Worm (Caenorhabditis elegans) whole organism, L1 larva: ENCODE measurements around the gene ceh-76.

Source experiments
- C16A3.4 ChIP-seq: fragments of 150-350 bp; optimal IDR thresholded peaks from 2 replicates; lab custom pipeline; 2014; ENCODE audit warnings: missing biosample characterization, missing genetic modification characterization
- aha-1 ChIP-seq: fragments of 150-350 bp; optimal IDR thresholded peaks from 2 replicates; lab custom pipeline; 2014; ENCODE audit warnings: missing biosample characterization, missing genetic modification characterization
- blmp-1 ChIP-seq: fragments of 150-350 bp; optimal IDR thresholded peaks from 2 replicates; lab custom pipeline; 2014; ENCODE audit warnings: missing biosample characterization, missing genetic modification characterization
- ceh-8 ChIP-seq: fragments of 200-800 bp; sonication (Bioruptor generic); optimal IDR thresholded peaks from 2 replicates; lab custom pipeline; 2018; ENCODE audit warnings: mild to moderate bottlenecking, missing genetic modification characterization, moderate library complexity, missing compliant biosample characterization
- ceh-82 ChIP-seq, 3 experiments: fragments of 150-350 bp in 1 of 3; sonication (generic microtip) in 2 of 3; optimal IDR thresholded peaks; 2 replicates each; lab custom pipeline; 2014 to 2017; ENCODE audit warnings: missing biosample characterization in 3 of 3, missing genetic modification characterization in 3 of 3
- ceh-90 ChIP-seq: sonication (generic microtip); optimal IDR thresholded peaks from 2 replicates; lab custom pipeline; 2016; ENCODE audit warnings: missing genetic modification characterization, missing compliant biosample characterization
- dpl-1 ChIP-seq, 3 experiments: fragments of 150-350 bp in 2 of 3; sonication (generic microtip) in 1 of 3; optimal IDR thresholded peaks; 2 replicates each; lab custom pipeline; 2014 to 2017; ENCODE audit warnings: missing biosample characterization in 3 of 3, missing genetic modification characterization in 3 of 3, missing genetic modification reagents in 3 of 3
- efl-1 ChIP-seq, 4 experiments: fragments of 150-350 bp; optimal IDR thresholded peaks in 3 of 4; peaks in 1 of 4; 1 replicate in 1 of 4; 2 replicates in 3 of 4; lab custom pipeline; 2014; ENCODE audit warnings: missing biosample characterization in 2 of 4, missing genetic modification characterization in 2 of 4, missing genetic modification reagents in 2 of 4
- egl-27 ChIP-seq, 2 experiments: fragments of 150-350 bp in 1 of 2; sonication (generic microtip); optimal IDR thresholded peaks; 3 replicates each; lab custom pipeline; 2017 to 2018; ENCODE audit warnings: missing biosample characterization in 2 of 2, missing genetic modification characterization in 2 of 2, missing genetic modification reagents in 2 of 2
- ets-5 ChIP-seq: fragments of 200-800 bp; sonication (Bioruptor generic); IDR thresholded peaks from 2 replicates; pipeline ENCODE4 v1.3.6; 2022; ENCODE audit warnings: missing genetic modification characterization, missing compliant biosample characterization
- fkh-4 ChIP-seq: sonication (generic microtip); optimal IDR thresholded peaks from 2 replicates; lab custom pipeline; 2016; ENCODE audit warnings: missing compliant biosample characterization, missing genetic modification characterization, borderline replicate concordance
- fos-1 ChIP-seq: fragments of 150-350 bp; optimal IDR thresholded peaks from 2 replicates; lab custom pipeline; 2014; ENCODE audit warnings: missing biosample characterization, missing genetic modification characterization
- hlh-4 ChIP-seq: sonication (generic microtip); optimal IDR thresholded peaks from 2 replicates; lab custom pipeline; 2016; ENCODE audit warnings: mild to moderate bottlenecking, missing genetic modification characterization, missing compliant biosample characterization
- hpl-2 ChIP-seq: fragments of 150-350 bp; optimal IDR thresholded peaks from 2 replicates; lab custom pipeline; 2014; ENCODE audit warnings: missing biosample characterization, missing genetic modification reagents, missing genetic modification characterization
- irx-1 ChIP-seq: sonication (generic microtip); optimal IDR thresholded peaks from 2 replicates; lab custom pipeline; 2016; ENCODE audit warnings: missing genetic modification characterization, missing compliant biosample characterization
- isw-1 ChIP-seq: fragments of 200-800 bp; sonication (Bioruptor generic); IDR thresholded peaks from 2 replicates; pipeline ENCODE4 v1.3.6; 2022; ENCODE audit warnings: missing genetic modification characterization, missing compliant biosample characterization
- jun-1 ChIP-seq: fragments of 150-350 bp; optimal IDR thresholded peaks from 2 replicates; lab custom pipeline; 2014; ENCODE audit warnings: missing biosample characterization, missing genetic modification reagents, missing genetic modification characterization
- lin-14 ChIP-seq: fragments of 200-800 bp; sonication (Bioruptor generic); optimal IDR thresholded peaks from 2 replicates; lab custom pipeline; 2018; ENCODE audit warnings: mild to moderate bottlenecking, missing genetic modification characterization, moderate library complexity, missing compliant biosample characterization
- lin-15B ChIP-seq: fragments of 150-350 bp; sonication (generic microtip); optimal IDR thresholded peaks from 3 replicates; lab custom pipeline; 2014; ENCODE audit warnings: missing biosample characterization, missing genetic modification characterization
- lin-35 ChIP-seq, 2 experiments: fragments of 150-350 bp; optimal IDR thresholded peaks; 2 replicates each; lab custom pipeline; 2014; ENCODE audit warnings: missing biosample characterization in 2 of 2, missing genetic modification characterization in 2 of 2, missing genetic modification reagents in 2 of 2
- lin-39 ChIP-seq: fragments of 150-350 bp; optimal IDR thresholded peaks from 2 replicates; lab custom pipeline; 2014; ENCODE audit warnings: missing biosample characterization, missing genetic modification reagents, missing genetic modification characterization
- lsy-2 ChIP-seq, 2 experiments: fragments of 150-350 bp; optimal IDR thresholded peaks; 2 replicates each; lab custom pipeline; 2014; ENCODE audit warnings: missing biosample characterization in 2 of 2, missing genetic modification characterization in 2 of 2
- mef-2 ChIP-seq: fragments of 150-350 bp; optimal IDR thresholded peaks from 2 replicates; lab custom pipeline; 2014; ENCODE audit warnings: missing biosample characterization, missing genetic modification characterization
- mep-1 ChIP-seq: fragments of 150-350 bp; optimal IDR thresholded peaks from 2 replicates; lab custom pipeline; 2014; ENCODE audit warnings: missing biosample characterization, missing genetic modification characterization
- nhr-11 ChIP-seq: fragments of 150-350 bp; optimal IDR thresholded peaks from 2 replicates; lab custom pipeline; 2014; ENCODE audit warnings: missing biosample characterization, missing genetic modification characterization
- nhr-47 ChIP-seq: sonication (generic microtip); optimal IDR thresholded peaks from 2 replicates; lab custom pipeline; 2016; ENCODE audit warnings: mild to moderate bottlenecking, missing genetic modification characterization, moderate library complexity, missing compliant biosample characterization
- nhr-76 ChIP-seq: sonication (generic microtip); optimal IDR thresholded peaks from 2 replicates; lab custom pipeline; 2017; ENCODE audit warnings: missing biosample characterization, missing genetic modification characterization
- nhr-84 ChIP-seq: sonication (generic microtip); optimal IDR thresholded peaks from 2 replicates; lab custom pipeline; 2017; ENCODE audit warnings: missing biosample characterization, missing genetic modification characterization
- pag-3 ChIP-seq: sonication (generic microtip); optimal IDR thresholded peaks from 2 replicates; lab custom pipeline; 2017; ENCODE audit warnings: missing genetic modification characterization, mild to moderate bottlenecking, missing compliant biosample characterization, antibody characterized with exemption, borderline replicate concordance; ENCODE audit not compliant: insufficient read depth
- pax-3 ChIP-seq: fragments of 200-800 bp; sonication (Bioruptor generic); optimal IDR thresholded peaks from 2 replicates; lab custom pipeline; 2018; ENCODE audit warnings: mild to moderate bottlenecking, missing genetic modification characterization, moderate library complexity, missing compliant biosample characterization
- rnt-1 ChIP-seq: sonication (generic microtip); optimal IDR thresholded peaks from 2 replicates; lab custom pipeline; 2016; ENCODE audit warnings: mild to moderate bottlenecking, missing genetic modification characterization, moderate library complexity, missing compliant biosample characterization
- snpc-4 ChIP-seq: fragments of 150-350 bp; optimal IDR thresholded peaks from 2 replicates; lab custom pipeline; 2014; ENCODE audit warnings: missing biosample characterization, missing genetic modification characterization
- sox-4 ChIP-seq: sonication (generic microtip); optimal IDR thresholded peaks from 2 replicates; lab custom pipeline; 2016; ENCODE audit warnings: missing genetic modification characterization, missing compliant biosample characterization
- sptf-1 ChIP-seq: fragments of 150-350 bp; optimal IDR thresholded peaks from 2 replicates; lab custom pipeline; 2014; ENCODE audit warnings: missing biosample characterization, missing genetic modification characterization
- sup-37 ChIP-seq: fragments of 200-800 bp; sonication (Bioruptor generic); optimal IDR thresholded peaks from 2 replicates; lab custom pipeline; 2018; ENCODE audit warnings: mild to moderate bottlenecking, missing genetic modification characterization, missing compliant biosample characterization
- unc-130 ChIP-seq: fragments of 150-350 bp; optimal IDR thresholded peaks from 2 replicates; lab custom pipeline; 2017; ENCODE audit warnings: missing biosample characterization, missing genetic modification characterization, inconsistent platforms
- unc-62 ChIP-seq: fragments of 150-350 bp; optimal IDR thresholded peaks from 2 replicates; lab custom pipeline; 2014; ENCODE audit warnings: missing biosample characterization, missing genetic modification reagents, missing genetic modification characterization
- unc-86 ChIP-seq: sonication (generic microtip); optimal IDR thresholded peaks from 2 replicates; lab custom pipeline; 2016; ENCODE audit warnings: missing genetic modification characterization, missing compliant biosample characterization
- unc-98 ChIP-seq: fragments of 200-800 bp; sonication (Bioruptor generic); IDR thresholded peaks from 2 replicates; pipeline ENCODE4 v1.3.6; 2022; ENCODE audit warnings: missing genetic modification characterization, missing compliant biosample characterization
- zag-1 ChIP-seq: fragments of 150-350 bp; optimal IDR thresholded peaks from 2 replicates; lab custom pipeline; 2014; ENCODE audit warnings: missing biosample characterization, missing genetic modification characterization
- ztf-11 ChIP-seq, 2 experiments: sonication (generic microtip); optimal IDR thresholded peaks; 2 replicates each; lab custom pipeline; 2016 to 2017; ENCODE audit warnings: missing genetic modification characterization in 2 of 2, missing biosample characterization in 1 of 2, missing compliant biosample characterization in 1 of 2

Gene ceh-76

DNA sequence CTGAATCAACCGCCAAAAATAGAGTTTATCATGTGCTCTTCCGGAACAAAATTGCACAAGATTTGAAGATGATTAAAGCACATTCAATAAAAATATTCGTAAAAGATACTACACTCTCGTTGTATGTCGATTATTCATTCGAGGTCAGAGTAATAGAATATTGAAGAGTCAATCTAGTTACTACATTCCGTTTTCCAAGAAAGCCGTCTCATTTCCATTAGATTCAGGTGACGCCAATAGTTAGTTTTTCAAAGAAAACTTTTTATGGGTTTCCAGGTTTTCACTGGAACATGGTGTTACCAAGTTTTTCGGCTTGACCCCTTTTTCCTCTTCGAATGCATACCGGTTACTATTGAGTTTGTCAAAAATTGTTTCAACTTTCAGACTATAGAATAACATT, 24.0 kb downstream of the ceh-76 start (continued):
- no peak for TF ChIP-seq snpc-4
- no peak for TF ChIP-seq blmp-1 (tag; lab: Kevin White, UChicago)
- TF ChIP-seq ceh-8 (GFP tag; lab: Kevin White, UChicago), result no peak
- TF ChIP-seq sox-4 (tag; lab: Kevin White, UChicago), result peak; percentile 32
- no peak for TF ChIP-seq ceh-82 (tag; optimal IDR thresholded peaks at IDR 0.05; lab: Kevin White, UChicago)
- TF ChIP-seq unc-130 (tag; lab: Kevin White, UChicago), result no peak
- no peak for TF ChIP-seq nhr-76 (tag; lab: Kevin White, UChicago)
- no peak for TF ChIP-seq sptf-1
- no peak for TF ChIP-seq lin-15B (tag; lab: Kevin White, UChicago)
- no peak for TF ChIP-seq mef-2
- TF ChIP-seq nhr-84 (tag; lab: Kevin White, UChicago), result no peak
- no peak for TF ChIP-seq pag-3

DNA sequence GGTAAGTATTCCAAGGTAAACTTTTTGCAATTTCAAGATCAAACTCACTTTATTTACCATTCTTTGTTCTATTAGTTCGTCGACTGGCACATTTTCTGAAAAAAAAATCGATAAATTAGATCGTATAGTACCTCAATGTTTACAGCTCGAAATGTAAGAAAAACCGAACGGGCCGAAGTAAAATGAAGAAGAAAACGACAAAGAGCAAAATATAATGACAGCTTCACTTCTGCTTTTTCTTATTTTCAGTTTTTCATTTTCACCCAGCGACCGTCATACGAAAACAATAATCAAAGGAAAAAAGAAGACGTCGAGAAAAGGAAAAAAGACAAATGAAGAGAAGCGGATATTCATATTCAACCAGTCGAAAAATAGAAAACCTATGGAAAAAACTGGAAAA, 25.4 kb downstream of the ceh-76 start, which contains the start of gene che-7:
TSS of gene che-7 (minus strand) at position 101 of the 400 bp plus-strand sequence.
- TF ChIP-seq lin-15B (tag; lab: Kevin White, UChicago), result no peak
- TF ChIP-seq unc-98 (GFP tag; lab: Robert Waterston, UW), result no peak
- no peak for TF ChIP-seq ets-5
- no peak for TF ChIP-seq nhr-11
- TF ChIP-seq unc-62 (GFP tag; lab: Kevin White, UChicago), result no peak
- no peak for TF ChIP-seq sox-4 (tag; lab: Kevin White, UChicago)
- TF ChIP-seq aha-1 (tag; lab: Kevin White, UChicago), result no peak
- TF ChIP-seq isw-1 (GFP tag; lab: Robert Waterston, UW), result no peak
- no peak for TF ChIP-seq zag-1
- TF ChIP-seq rnt-1 (tag; lab: Kevin White, UChicago), result no peak
- TF ChIP-seq egl-27 (tag; optimal IDR thresholded peaks at IDR 0.05; lab: Kevin White, UChicago), result no peak

DNA sequence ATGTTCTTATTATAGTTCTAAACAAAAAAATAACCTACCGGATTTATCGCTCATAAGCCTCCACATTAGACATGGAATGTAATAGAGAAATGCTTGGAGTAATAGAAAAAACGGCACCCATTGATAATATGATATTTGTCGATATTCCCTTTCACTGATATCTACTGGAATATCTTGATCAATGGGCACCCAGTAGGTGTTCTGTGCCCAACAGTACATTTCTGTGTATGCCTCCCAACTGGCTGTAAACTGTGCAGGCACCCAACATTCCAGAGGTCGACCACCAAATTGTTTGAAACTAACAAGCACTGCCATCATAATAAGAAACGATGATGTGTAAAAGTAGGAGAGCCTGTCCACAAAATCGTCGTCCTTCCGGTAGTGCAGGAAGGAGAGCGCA, 30.0 kb downstream of the ceh-76 start:
- no peak for TF ChIP-seq nhr-76 (tag; lab: Kevin White, UChicago)
- no peak for TF ChIP-seq aha-1 (tag; lab: Kevin White, UChicago)
- TF ChIP-seq fkh-4, result no peak
- no peak for TF ChIP-seq ceh-90 (tag; lab: Kevin White, UChicago)
- TF ChIP-seq, all 84 proteins: peak for 0

DNA sequence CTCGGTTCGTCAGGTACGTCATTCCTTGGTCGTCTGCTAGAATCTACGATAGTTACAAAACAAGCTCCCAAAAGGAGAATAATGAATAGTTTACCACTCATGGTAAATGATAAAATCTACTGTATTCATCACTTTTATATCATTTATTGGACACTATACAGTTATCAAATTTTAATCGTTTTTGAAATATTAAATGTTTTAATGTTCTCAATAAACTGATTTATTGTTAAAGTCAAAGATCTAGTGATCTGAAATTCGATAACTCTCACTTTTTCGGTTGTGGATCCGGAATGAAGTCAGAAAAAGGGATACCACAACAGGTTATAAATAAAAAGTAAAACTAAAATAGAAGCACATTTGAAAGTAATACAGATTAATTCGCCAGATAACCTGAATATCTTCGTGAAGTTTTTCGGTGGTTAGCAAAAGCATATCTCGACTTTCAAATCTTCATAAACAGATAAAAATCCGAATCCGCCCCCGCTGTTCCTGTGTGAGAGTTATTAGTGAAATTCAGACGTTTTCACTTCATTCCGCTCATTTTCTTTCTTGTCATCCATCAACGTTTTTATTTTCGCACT, 35.6 kb downstream of the ceh-76 start, which contains the start of the genes clec-217 and F26D11.2:
TSS of gene clec-217 (minus strand) at position 101 of the 581 bp plus-strand sequence.
TSS of gene F26D11.2 (plus strand) at position 531 of the 581 bp plus-strand sequence.
- TF ChIP-seq jun-1 (tag; lab: Kevin White, UChicago) (no peak), blmp-1 (tag; lab: Kevin White, UChicago) (peak; percentile 40), nhr-47 (no peak), unc-62 (GFP tag; lab: Kevin White, UChicago) (no peak)
- TF ChIP-seq, all 84 proteins: peak for 1

DNA sequence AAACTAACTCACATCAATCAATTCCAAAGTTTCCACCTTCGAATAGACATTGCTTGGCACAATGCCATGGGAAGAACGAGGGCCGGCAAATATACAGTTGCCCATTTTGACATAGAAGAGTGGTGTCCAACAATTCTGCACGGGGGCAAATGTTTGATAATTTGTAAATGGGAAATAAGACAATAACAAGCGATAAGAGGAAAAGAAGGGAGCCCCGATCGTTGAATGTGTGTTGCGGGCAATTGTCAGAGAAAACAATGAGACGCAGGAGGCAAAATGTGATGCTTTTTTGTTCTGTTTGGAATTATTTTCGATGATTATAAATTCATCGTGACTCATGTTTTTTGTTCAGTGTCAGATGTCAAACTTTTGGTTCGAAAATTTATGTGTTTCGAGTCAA, 38.3 kb downstream of the ceh-76 start, which contains the start of gene pals-34:
TSS of gene pals-34 (minus strand) at position 280 of the 400 bp plus-strand sequence.
- TF ChIP-seq lin-35 (GFP tag; optimal IDR thresholded peaks at IDR 0.05; lab: Kevin White, UChicago) (no peak), efl-1 (optimal IDR thresholded peaks at IDR 0.05; lab: Kevin White, UChicago) (no peak), efl-1 (GFP tag; optimal IDR thresholded peaks at IDR 0.05 in 1 of 2; lab: Kevin White, UChicago) (peak in 1 of 2 experiments; percentile 87)

DNA sequence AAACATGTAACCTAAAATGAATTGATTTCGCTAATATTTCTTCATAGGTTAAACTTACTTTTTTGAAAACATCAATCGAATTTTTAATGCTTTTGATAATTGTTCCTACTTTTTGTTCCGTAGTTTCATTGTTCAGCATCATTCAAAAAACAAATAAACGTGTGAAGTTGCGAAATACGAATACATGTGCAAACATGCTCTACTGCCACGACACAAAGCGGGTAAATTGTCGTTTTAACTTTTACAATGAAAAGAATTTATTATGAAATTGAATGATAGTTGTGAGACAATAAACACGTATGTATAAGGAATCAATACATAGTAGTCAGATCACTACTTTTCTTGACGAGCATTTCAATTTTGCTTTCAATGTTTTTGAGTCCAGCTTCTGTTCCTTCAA, 39.3 kb downstream of the ceh-76 start, which contains the start of gene F26D11.12:
TSS of gene F26D11.12 (minus strand) at position 145 of the 400 bp plus-strand sequence.
- TF ChIP-seq lin-39 (tag; lab: Kevin White, UChicago) (no peak), unc-86 (no peak), nhr-84 (tag; lab: Kevin White, UChicago) (no peak), mep-1 (no peak), hpl-2 (no peak), irx-1 (tag; lab: Kevin White, UChicago) (no peak), egl-27 (tag; optimal IDR thresholded peaks at IDR 0.05; lab: Kevin White, UChicago) (no peak), zag-1 (no peak), dpl-1 (GFP tag; optimal IDR thresholded peaks at IDR 0.05; lab: Kevin White, UChicago) (peak; percentile 44 to 73 (median 66)), ceh-82 (tag; optimal IDR thresholded peaks at IDR 0.05; lab: Kevin White, UChicago) (peak in 1 of 3 experiments; percentile 4), lin-14 (GFP tag; lab: Kevin White, UChicago) (no peak), hlh-4 (tag; lab: Kevin White, UChicago) (no peak), ztf-11 (tag; optimal IDR thresholded peaks at IDR 0.05; lab: Kevin White, UChicago) (no peak), ceh-90 (tag; lab: Kevin White, UChicago) (no peak), pax-3 (no peak), fos-1 (tag; lab: Kevin White, UChicago) (no peak), C16A3.4 (tag; lab: Kevin White, UChicago) (peak; percentile 15), lsy-2 (tag; optimal IDR thresholded peaks at IDR 0.05; lab: Kevin White, UChicago) (peak in 1 of 2 experiments; percentile 44), isw-1 (GFP tag; lab: Robert Waterston, UW) (no peak), sup-37 (no peak), lin-15B (tag; lab: Kevin White, UChicago) (no peak)
